Worm (Caenorhabditis elegans) whole organism, L1 larva: ENCODE results near the gene F54D5.24.
A peak's percentile ranks its signal among the peaks of the same experiment; 100 is the strongest.

Source experiments
- C16A3.4 ChIP-seq: fragments of 150-350 bp; optimal IDR thresholded peaks from 2 replicates; lab custom pipeline; 2014; ENCODE audit warnings: missing biosample characterization, missing genetic modification characterization
- Y116A8C.19 ChIP-seq: sonication (generic microtip); optimal IDR thresholded peaks from 2 replicates; lab custom pipeline; 2016; ENCODE audit warnings: missing compliant biosample characterization, missing genetic modification characterization, borderline replicate concordance
- alr-1 ChIP-seq: fragments of 200-800 bp; sonication (Bioruptor generic); optimal IDR thresholded peaks from 2 replicates; lab custom pipeline; 2018; ENCODE audit warnings: borderline replicate concordance, mild to moderate bottlenecking, missing genetic modification characterization, missing compliant biosample characterization
- blmp-1 ChIP-seq: fragments of 150-350 bp; optimal IDR thresholded peaks from 2 replicates; lab custom pipeline; 2014; ENCODE audit warnings: missing biosample characterization, missing genetic modification characterization
- ceh-8 ChIP-seq: fragments of 200-800 bp; sonication (Bioruptor generic); optimal IDR thresholded peaks from 2 replicates; lab custom pipeline; 2018; ENCODE audit warnings: mild to moderate bottlenecking, missing genetic modification characterization, moderate library complexity, missing compliant biosample characterization
- ceh-82 ChIP-seq, 3 experiments: fragments of 150-350 bp in 1 of 3; sonication (generic microtip) in 2 of 3; optimal IDR thresholded peaks; 2 replicates each; lab custom pipeline; 2014 to 2017; ENCODE audit warnings: missing biosample characterization in 3 of 3, missing genetic modification characterization in 3 of 3
- ces-1 ChIP-seq: fragments of 150-350 bp; optimal IDR thresholded peaks from 2 replicates; lab custom pipeline; 2014; ENCODE audit warnings: missing biosample characterization, missing genetic modification reagents, missing genetic modification characterization
- efl-1 ChIP-seq, 4 experiments: fragments of 150-350 bp; optimal IDR thresholded peaks in 3 of 4; peaks in 1 of 4; 1 replicate in 1 of 4; 2 replicates in 3 of 4; lab custom pipeline; 2014; ENCODE audit warnings: missing biosample characterization in 2 of 4, missing genetic modification characterization in 2 of 4, missing genetic modification reagents in 2 of 4
- egl-13 ChIP-seq: sonication (generic microtip); optimal IDR thresholded peaks from 2 replicates; lab custom pipeline; 2016; ENCODE audit warnings: missing genotype, missing genetic modification reagents, missing genetic modification characterization, missing compliant biosample characterization
- elt-3 ChIP-seq, 6 experiments: fragments of 150-350 bp in 1 of 6; sonication (generic microtip); optimal IDR thresholded peaks; 2 replicates each; lab custom pipeline; 2017 to 2018; ENCODE audit warnings: missing biosample characterization in 6 of 6, missing genetic modification characterization in 6 of 6, inconsistent platforms in 1 of 6
- fkh-10 ChIP-seq: sonication (generic microtip); optimal IDR thresholded peaks from 2 replicates; lab custom pipeline; 2017; ENCODE audit warnings: missing biosample characterization, missing genetic modification reagents, missing genetic modification characterization
- fkh-4 ChIP-seq: sonication (generic microtip); optimal IDR thresholded peaks from 2 replicates; lab custom pipeline; 2016; ENCODE audit warnings: missing compliant biosample characterization, missing genetic modification characterization, borderline replicate concordance
- grh-1 ChIP-seq: fragments of 200-800 bp; sonication (Bioruptor generic); IDR thresholded peaks from 2 replicates; pipeline ENCODE4 v1.3.6; 2022; ENCODE audit warnings: missing genetic modification reagents, missing genetic modification characterization, missing compliant biosample characterization
- hlh-17 ChIP-seq: fragments of 200-800 bp; sonication (Bioruptor generic); optimal IDR thresholded peaks from 2 replicates; lab custom pipeline; 2018; ENCODE audit warnings: missing genetic modification characterization, mild to moderate bottlenecking, missing compliant biosample characterization, moderate library complexity, borderline replicate concordance
- hlh-4 ChIP-seq: sonication (generic microtip); optimal IDR thresholded peaks from 2 replicates; lab custom pipeline; 2016; ENCODE audit warnings: mild to moderate bottlenecking, missing genetic modification characterization, missing compliant biosample characterization
- irx-1 ChIP-seq: sonication (generic microtip); optimal IDR thresholded peaks from 2 replicates; lab custom pipeline; 2016; ENCODE audit warnings: missing genetic modification characterization, missing compliant biosample characterization
- isw-1 ChIP-seq: fragments of 200-800 bp; sonication (Bioruptor generic); IDR thresholded peaks from 2 replicates; pipeline ENCODE4 v1.3.6; 2022; ENCODE audit warnings: missing genetic modification characterization, missing compliant biosample characterization
- jun-1 ChIP-seq: fragments of 150-350 bp; optimal IDR thresholded peaks from 2 replicates; lab custom pipeline; 2014; ENCODE audit warnings: missing biosample characterization, missing genetic modification reagents, missing genetic modification characterization
- lin-13 ChIP-seq: fragments of 150-350 bp; optimal IDR thresholded peaks from 2 replicates; lab custom pipeline; 2014; ENCODE audit warnings: missing biosample characterization, missing genetic modification reagents, missing genetic modification characterization
- lin-35 ChIP-seq, 2 experiments: fragments of 150-350 bp; optimal IDR thresholded peaks; 2 replicates each; lab custom pipeline; 2014; ENCODE audit warnings: missing biosample characterization in 2 of 2, missing genetic modification characterization in 2 of 2, missing genetic modification reagents in 2 of 2
- lir-3 ChIP-seq: sonication (generic microtip); optimal IDR thresholded peaks from 2 replicates; lab custom pipeline; 2016; ENCODE audit warnings: mild to moderate bottlenecking, missing genetic modification characterization, moderate library complexity, missing compliant biosample characterization; ENCODE audit not compliant: poor library complexity
- mdl-1 ChIP-seq, 2 experiments: fragments of 150-350 bp; optimal IDR thresholded peaks; 2 replicates each; lab custom pipeline; 2014 to 2017; ENCODE audit warnings: missing biosample characterization in 2 of 2, missing genetic modification characterization in 2 of 2, inconsistent platforms in 1 of 2
- mef-2 ChIP-seq: fragments of 150-350 bp; optimal IDR thresholded peaks from 2 replicates; lab custom pipeline; 2014; ENCODE audit warnings: missing biosample characterization, missing genetic modification characterization
- mep-1 ChIP-seq: fragments of 150-350 bp; optimal IDR thresholded peaks from 2 replicates; lab custom pipeline; 2014; ENCODE audit warnings: missing biosample characterization, missing genetic modification characterization
- nhr-11 ChIP-seq: fragments of 150-350 bp; optimal IDR thresholded peaks from 2 replicates; lab custom pipeline; 2014; ENCODE audit warnings: missing biosample characterization, missing genetic modification characterization
- nhr-12 ChIP-seq: sonication (generic microtip); optimal IDR thresholded peaks from 2 replicates; lab custom pipeline; 2017; ENCODE audit warnings: missing biosample characterization, missing genetic modification characterization
- nhr-20 ChIP-seq: sonication (generic microtip); optimal IDR thresholded peaks from 2 replicates; lab custom pipeline; 2016; ENCODE audit warnings: mild to moderate bottlenecking, missing genetic modification characterization, missing compliant biosample characterization
- nhr-28 ChIP-seq: fragments of 150-350 bp; optimal IDR thresholded peaks from 2 replicates; lab custom pipeline; 2014; ENCODE audit warnings: missing biosample characterization, missing genetic modification characterization
- nhr-71 ChIP-seq: sonication (generic microtip); optimal IDR thresholded peaks from 2 replicates; lab custom pipeline; 2016; ENCODE audit warnings: mild to moderate bottlenecking, missing genetic modification characterization, moderate library complexity, missing compliant biosample characterization
- nhr-77 ChIP-seq: fragments of 150-350 bp; optimal IDR thresholded peaks from 2 replicates; lab custom pipeline; 2014; ENCODE audit warnings: missing biosample characterization, missing genetic modification characterization
- nhr-84 ChIP-seq: sonication (generic microtip); optimal IDR thresholded peaks from 2 replicates; lab custom pipeline; 2017; ENCODE audit warnings: missing biosample characterization, missing genetic modification characterization
- pqm-1 ChIP-seq: sonication (generic microtip); optimal IDR thresholded peaks from 3 replicates; lab custom pipeline; 2017; ENCODE audit warnings: missing biosample characterization, missing genetic modification characterization
- snpc-4 ChIP-seq: fragments of 150-350 bp; optimal IDR thresholded peaks from 2 replicates; lab custom pipeline; 2014; ENCODE audit warnings: missing biosample characterization, missing genetic modification characterization
- snu-23 ChIP-seq: sonication (generic microtip); optimal IDR thresholded peaks from 2 replicates; lab custom pipeline; 2016; ENCODE audit warnings: missing genetic modification characterization, missing compliant biosample characterization
- sox-4 ChIP-seq: sonication (generic microtip); optimal IDR thresholded peaks from 2 replicates; lab custom pipeline; 2016; ENCODE audit warnings: missing genetic modification characterization, missing compliant biosample characterization
- sptf-1 ChIP-seq: fragments of 150-350 bp; optimal IDR thresholded peaks from 2 replicates; lab custom pipeline; 2014; ENCODE audit warnings: missing biosample characterization, missing genetic modification characterization
- sup-37 ChIP-seq: fragments of 200-800 bp; sonication (Bioruptor generic); optimal IDR thresholded peaks from 2 replicates; lab custom pipeline; 2018; ENCODE audit warnings: mild to moderate bottlenecking, missing genetic modification characterization, missing compliant biosample characterization
- tlp-1 ChIP-seq: fragments of 150-350 bp; optimal IDR thresholded peaks from 2 replicates; lab custom pipeline; 2014; ENCODE audit warnings: missing biosample characterization, missing genetic modification characterization
- unc-86 ChIP-seq: sonication (generic microtip); optimal IDR thresholded peaks from 2 replicates; lab custom pipeline; 2016; ENCODE audit warnings: missing genetic modification characterization, missing compliant biosample characterization
- unc-98 ChIP-seq: fragments of 200-800 bp; sonication (Bioruptor generic); IDR thresholded peaks from 2 replicates; pipeline ENCODE4 v1.3.6; 2022; ENCODE audit warnings: missing genetic modification characterization, missing compliant biosample characterization
- xbp-1 ChIP-seq: sonication (generic microtip); optimal IDR thresholded peaks from 2 replicates; lab custom pipeline; 2016; ENCODE audit warnings: missing genetic modification characterization, missing compliant biosample characterization
- ztf-11 ChIP-seq, 2 experiments: sonication (generic microtip); optimal IDR thresholded peaks; 2 replicates each; lab custom pipeline; 2016 to 2017; ENCODE audit warnings: missing genetic modification characterization in 2 of 2, missing biosample characterization in 1 of 2, missing compliant biosample characterization in 1 of 2

F54D5.24 gene

ce11 chrII:11545299-11545951, 10.3 kb upstream of the F54D5.24 start, which contains the start of gene dnj-13 (continued):
- TF ChIP-seq hlh-4 (tag; lab: Kevin White, UChicago) (no peak), alr-1 (tag; lab: Kevin White, UChicago) (no peak), hlh-17 (GFP tag; lab: Kevin White, UChicago) (no peak), efl-1 (optimal IDR thresholded peaks at IDR 0.05; lab: Kevin White, UChicago) (peak; percentile 80 to 83), efl-1 (GFP tag; optimal IDR thresholded peaks at IDR 0.05 in 1 of 2; lab: Kevin White, UChicago) (peak; percentile 75 to 98), jun-1 (tag; lab: Kevin White, UChicago) (peak; percentile 94), sox-4 (tag; lab: Kevin White, UChicago) (peak; percentile 83), nhr-11 (peak; percentile 78), ceh-82 (tag; optimal IDR thresholded peaks at IDR 0.05; lab: Kevin White, UChicago) (peak; percentile 92 to 97 (median 94)), irx-1 (peak; percentile 93), sptf-1 (tag; lab: Kevin White, UChicago) (no peak), lir-3 (tag; lab: Kevin White, UChicago) (peak; percentile 85), unc-98 (peak; percentile 50; the same call in 1 of the 2 replicates), C16A3.4 (tag; lab: Kevin White, UChicago) (peak; percentile 91), blmp-1 (tag; lab: Kevin White, UChicago) (peak; percentile 87), ceh-8 (GFP tag; lab: Kevin White, UChicago) (peak; percentile 91), mep-1 (tag; lab: Kevin White, UChicago) (peak; percentile 98), pqm-1 (no peak), fkh-10 (GFP tag; lab: Kevin White, UChicago) (peak; percentile 77), snu-23 (GFP tag; lab: Kevin White, UChicago) (peak; percentile 100), nhr-77 (tag; lab: Kevin White, UChicago) (peak; percentile 91), unc-86 (peak; percentile 95), nhr-12 (no peak), sup-37 (GFP tag; lab: Kevin White, UChicago) (peak; percentile 87), nhr-84 (no peak), snpc-4 (tag; lab: Kevin White, UChicago) (peak; percentile 80), isw-1 (GFP tag; lab: Robert Waterston, UW) (peak; percentile 95), lin-35 (GFP tag; optimal IDR thresholded peaks at IDR 0.05; lab: Kevin White, UChicago) (peak; percentile 85 to 89), ztf-11 (tag; optimal IDR thresholded peaks at IDR 0.05; lab: Kevin White, UChicago) (peak in 1 of 2 experiments; percentile 88), mdl-1 (tag; optimal IDR thresholded peaks at IDR 0.05; lab: Kevin White, UChicago) (peak in 1 of 2 experiments; percentile 92), egl-13 (tag; lab: Kevin White, UChicago) (peak; percentile 98), xbp-1 (tag; lab: Kevin White, UChicago) (peak; percentile 96), fkh-4 (tag; lab: Kevin White, UChicago) (peak; percentile 55)

ce11 chrII:11545952-11546325, 9.8 kb upstream of the F54D5.24 start:
- TF ChIP-seq nhr-28 (no peak), fkh-10 (GFP tag; lab: Kevin White, UChicago) (no peak), nhr-71 (tag; lab: Kevin White, UChicago) (no peak), tlp-1 (tag; lab: Kevin White, UChicago) (no peak), mdl-1 (tag; optimal IDR thresholded peaks at IDR 0.05; lab: Kevin White, UChicago) (no peak), grh-1 (no peak), Y116A8C.19 (tag; lab: Kevin White, UChicago) (no peak), nhr-20 (no peak), lin-13 (GFP tag; lab: Kevin White, UChicago) (no peak), elt-3 (tag; optimal IDR thresholded peaks at IDR 0.05; lab: Kevin White, UChicago) (no peak), hlh-4 (tag; lab: Kevin White, UChicago) (no peak), ces-1 (GFP tag; lab: Kevin White, UChicago) (no peak), mef-2 (no peak)
